Fruit fly (Drosophila melanogaster): ENCODE measurements around the gene CG43092.
A peak's percentile ranks its signal among the peaks of the same experiment; 100 is the strongest.

The CG43092 gene

dm6 chr3R:22751111-22751510 is 18.4 kb downstream of the CG43092 start (continued):
- TF ChIP-seq CG16863 (GFP tag; optimal IDR thresholded peaks at IDR 0.05) (no peak), ATbp (GFP tag; optimal IDR thresholded peaks at IDR 0.05) (no peak), Hr3 (GFP tag; optimal IDR thresholded peaks at IDR 0.05) (no peak), crol (GFP tag; IDR thresholded peaks at IDR 0.05) (no peak), Antp (GFP tag; optimal IDR thresholded peaks at IDR 0.05) (no peak), twi (tag; optimal IDR thresholded peaks at IDR 0.05) (no peak), chif (GFP tag; optimal IDR thresholded peaks at IDR 0.05) (no peak), hbn (GFP tag; IDR thresholded peaks at IDR 0.05; ENCODE audit: partially characterized antibody) (no peak), slbo (GFP tag; IDR thresholded peaks at IDR 0.05) (peak; percentile 15; the same call in 1 of the 2 replicates), ci (GFP tag; IDR thresholded peaks at IDR 0.05) (peak; percentile 5; the same call in 1 of the 3 replicates), CG13424 (tag; optimal IDR thresholded peaks at IDR 0.05) (no peak), unpg (GFP tag; optimal IDR thresholded peaks at IDR 0.05) (peak; percentile 2), dysf (GFP tag; IDR thresholded peaks at IDR 0.05) (no peak), CG31365 (tag; optimal IDR thresholded peaks at IDR 0.05) (no peak), nau (GFP tag; optimal IDR thresholded peaks at IDR 0.05) (no peak), BEAF-32 (GFP tag; optimal IDR thresholded peaks at IDR 0.05) (no peak), onecut (GFP tag; IDR thresholded peaks at IDR 0.05) (peak; percentile 49; the same call in 1 of the 2 replicates), CG11504 (tag; optimal IDR thresholded peaks at IDR 0.05) (no peak), CG8290 (GFP tag; optimal IDR thresholded peaks at IDR 0.05) (no peak), CG8290 (tag; optimal IDR thresholded peaks at IDR 0.05) (peak in 1 of 2 experiments; percentile 5), CG14710 (tag; optimal IDR thresholded peaks at IDR 0.05) (no peak), pum (GFP tag; optimal IDR thresholded peaks at IDR 0.05) (no peak), jing (GFP tag; optimal IDR thresholded peaks at IDR 0.05) (no peak), Neu2 (GFP tag; optimal IDR thresholded peaks at IDR 0.05; ENCODE audit: borderline replicate concordance) (no peak), CG17328 (GFP tag; IDR thresholded peaks at IDR 0.05) (no peak), Dfd (GFP tag; optimal IDR thresholded peaks at IDR 0.05) (no peak), CG6683 (GFP tag; optimal IDR thresholded peaks at IDR 0.05) (no peak), HLH3B (GFP tag; IDR thresholded peaks at IDR 0.05) (no peak), CG12071 (GFP tag; optimal IDR thresholded peaks at IDR 0.05) (no peak), repo (GFP tag; optimal IDR thresholded peaks at IDR 0.05) (no peak), her (GFP tag; optimal IDR thresholded peaks at IDR 0.05) (no peak), Asciz (GFP tag; optimal IDR thresholded peaks at IDR 0.05) (no peak), ro (GFP tag; IDR thresholded peaks at IDR 0.05) (no peak), CG9727 (GFP tag; optimal IDR thresholded peaks at IDR 0.05) (no peak), CG9609 (GFP tag; optimal IDR thresholded peaks at IDR 0.05) (no peak), CG7839 (tag; optimal IDR thresholded peaks at IDR 0.05) (no peak), Usf (GFP tag; optimal IDR thresholded peaks at IDR 0.05) (no peak), CG10462 (GFP tag; optimal IDR thresholded peaks at IDR 0.05) (no peak), CG5245 (GFP tag; optimal IDR thresholded peaks at IDR 0.05) (no peak), cg (GFP tag; optimal IDR thresholded peaks at IDR 0.05) (peak; percentile 60), ems (GFP tag; optimal IDR thresholded peaks at IDR 0.05) (no peak), pan (optimal IDR thresholded peaks at IDR 0.05) (no peak), pan (GFP tag; optimal IDR thresholded peaks at IDR 0.05 in 1 of 2, IDR thresholded peaks at IDR 0.05 in 1 of 2) (peak in 1 of 2 experiments; percentile 6), sob (GFP tag; IDR thresholded peaks at IDR 0.05) (no peak), HLHmδ (GFP tag; optimal IDR thresholded peaks at IDR 0.05) (no peak), CG31388 (GFP tag; optimal IDR thresholded peaks at IDR 0.05) (no peak), cwo (GFP tag; optimal IDR thresholded peaks at IDR 0.05) (no peak), CHES-1-like (GFP tag; optimal IDR thresholded peaks at IDR 0.05) (no peak), CG3163 (GFP tag; optimal IDR thresholded peaks at IDR 0.05) (no peak), CG4328 (GFP tag; optimal IDR thresholded peaks at IDR 0.05) (no peak), CG3995 (GFP tag; optimal IDR thresholded peaks at IDR 0.05) (no peak), CG13296 (GFP tag; optimal IDR thresholded peaks at IDR 0.05) (no peak)

All from whole organism, embryonic.